Worm (Caenorhabditis elegans) whole organism, young adult: ENCODE data around the gene K02A6.1.

Source experiments
- B0035.1 ChIP-seq: sonication (generic microtip); optimal IDR thresholded peaks from 2 replicates; lab custom pipeline; 2016; ENCODE audit warnings: missing genetic modification characterization, mild to moderate bottlenecking, missing compliant biosample characterization, missing genotype, missing genetic modification reagents
- B0261.1 ChIP-seq: sonication (generic microtip); optimal IDR thresholded peaks from 2 replicates; lab custom pipeline; 2016; ENCODE audit warnings: mild to moderate bottlenecking, missing genetic modification characterization, moderate library complexity, missing compliant biosample characterization
- D2030.7 ChIP-seq: fragments of 200-800 bp; sonication (Bioruptor generic); IDR thresholded peaks from 2 replicates; pipeline ENCODE4 v1.3.6; 2022; ENCODE audit warnings: missing genetic modification reagents, missing genetic modification characterization, missing compliant biosample characterization
- F22D6.2 ChIP-seq: sonication (generic microtip); optimal IDR thresholded peaks from 2 replicates; lab custom pipeline; 2016; ENCODE audit warnings: mild to moderate bottlenecking, missing genetic modification characterization, missing compliant biosample characterization
- F57C9.4 ChIP-seq: sonication (generic microtip); optimal IDR thresholded peaks from 2 replicates; lab custom pipeline; 2017; ENCODE audit warnings: mild to moderate bottlenecking, missing genetic modification characterization, missing compliant biosample characterization
- K11D2.4 ChIP-seq: fragments of 200-800 bp; sonication (Bioruptor generic); IDR thresholded peaks from 2 replicates; pipeline ENCODE4 v1.3.6; 2022; ENCODE audit warnings: missing genetic modification reagents, missing genetic modification characterization, missing compliant biosample characterization
- K12H6.12 ChIP-seq: fragments of 200-800 bp; sonication (Bioruptor generic); optimal IDR thresholded peaks from 2 replicates; lab custom pipeline; 2018; ENCODE audit warnings: mild to moderate bottlenecking, missing genetic modification characterization, missing compliant biosample characterization
- T26A5.8 ChIP-seq: sonication (generic microtip); optimal IDR thresholded peaks from 2 replicates; lab custom pipeline; 2016; ENCODE audit warnings: missing genetic modification characterization, missing compliant biosample characterization
- Y53G8AR.9 ChIP-seq: fragments of 200-800 bp; sonication (Bioruptor generic); conservative IDR thresholded peaks from 2 replicates; pipeline ENCODE4 v1.3.6; 2022; ENCODE audit warnings: missing genetic modification reagents, missing genetic modification characterization, missing compliant biosample characterization
- Y67H2A.10 ChIP-seq: fragments of 200-800 bp; sonication (Bioruptor generic); conservative IDR thresholded peaks from 2 replicates; pipeline ENCODE4 v1.3.6; 2022; ENCODE audit warnings: missing genetic modification reagents, missing genetic modification characterization, missing compliant biosample characterization
- ZK185.1 ChIP-seq: sonication (generic microtip); optimal IDR thresholded peaks from 2 replicates; lab custom pipeline; 2016; ENCODE audit warnings: mild to moderate bottlenecking, missing genetic modification characterization, missing compliant biosample characterization; ENCODE audit not compliant: poor library complexity, severe bottlenecking
- akir-1 ChIP-seq: fragments of 200-800 bp; sonication (Bioruptor generic); optimal IDR thresholded peaks from 2 replicates; lab custom pipeline; 2018; ENCODE audit warnings: mild to moderate bottlenecking, missing genetic modification characterization, moderate library complexity, missing compliant biosample characterization
- ama-1 ChIP-seq, 3 experiments: fragments of 150-350 bp in 1 of 3; sonication (generic microtip) in 2 of 3; optimal IDR thresholded peaks; 2 replicates each; lab custom pipeline; 2014 to 2018; ENCODE audit warnings: missing biosample characterization in 2 of 3, missing genetic modification characterization in 2 of 3, missing genetic modification reagents in 2 of 3
- attf-3 ChIP-seq: fragments of 200-800 bp; sonication (Bioruptor generic); conservative IDR thresholded peaks from 2 replicates; pipeline ENCODE4 v1.3.6; 2022; ENCODE audit warnings: missing genetic modification reagents, missing genetic modification characterization, missing compliant biosample characterization
- attf-6 ChIP-seq: fragments of 200-800 bp; sonication (Bioruptor generic); IDR thresholded peaks from 2 replicates; pipeline ENCODE4 v1.3.6; 2022; ENCODE audit warnings: missing genetic modification reagents, missing genetic modification characterization, missing compliant biosample characterization
- bed-1 ChIP-seq: fragments of 200-800 bp; sonication (Bioruptor generic); IDR thresholded peaks from 2 replicates; pipeline ENCODE4 v1.3.6; 2022; ENCODE audit warnings: missing genetic modification reagents, missing genetic modification characterization, missing compliant biosample characterization
- ceh-27 ChIP-seq: fragments of 200-800 bp; sonication (Bioruptor generic); optimal IDR thresholded peaks from 2 replicates; lab custom pipeline; 2018; ENCODE audit warnings: mild to moderate bottlenecking, missing genetic modification characterization, moderate library complexity, missing compliant biosample characterization
- ceh-79 ChIP-seq: sonication (generic microtip); optimal IDR thresholded peaks from 2 replicates; lab custom pipeline; 2017; ENCODE audit warnings: mild to moderate bottlenecking, missing genetic modification characterization, missing compliant biosample characterization
- ceh-91 ChIP-seq: fragments of 200-800 bp; sonication (Bioruptor generic); IDR thresholded peaks from 2 replicates; pipeline ENCODE4 v1.3.6; 2022; ENCODE audit warnings: missing genetic modification reagents, missing genetic modification characterization, missing compliant biosample characterization
- die-1 ChIP-seq: sonication (generic microtip); optimal IDR thresholded peaks from 2 replicates; lab custom pipeline; 2016; ENCODE audit warnings: missing genotype, mild to moderate bottlenecking, missing genetic modification characterization, missing compliant biosample characterization
- dpff-1 ChIP-seq: sonication (generic microtip); optimal IDR thresholded peaks from 2 replicates; lab custom pipeline; 2017; ENCODE audit warnings: mild to moderate bottlenecking, missing genetic modification characterization, missing compliant biosample characterization
- egl-44 ChIP-seq: fragments of 200-800 bp; sonication (Bioruptor generic); IDR thresholded peaks from 2 replicates; pipeline ENCODE4 v1.3.6; 2022; ENCODE audit warnings: missing genetic modification reagents, missing genetic modification characterization, missing compliant biosample characterization
- ets-4 ChIP-seq: fragments of 200-800 bp; sonication (Bioruptor generic); optimal IDR thresholded peaks from 2 replicates; lab custom pipeline; 2018; ENCODE audit warnings: mild to moderate bottlenecking, missing genetic modification characterization, missing compliant biosample characterization
- fkh-3 ChIP-seq: sonication (generic microtip); optimal IDR thresholded peaks from 2 replicates; lab custom pipeline; 2016; ENCODE audit warnings: mild to moderate bottlenecking, missing genetic modification characterization, missing compliant biosample characterization
- hlh-26 ChIP-seq: fragments of 200-800 bp; sonication (Bioruptor generic); conservative IDR thresholded peaks from 2 replicates; pipeline ENCODE4 v1.3.6; 2022; ENCODE audit warnings: missing genetic modification reagents, missing genetic modification characterization, missing compliant biosample characterization
- lin-26 ChIP-seq: fragments of 200-800 bp; sonication (Bioruptor generic); IDR thresholded peaks from 2 replicates; pipeline ENCODE4 v1.3.6; 2022; ENCODE audit warnings: missing genetic modification reagents, missing genetic modification characterization, missing compliant biosample characterization
- lsy-27 ChIP-seq: sonication (generic microtip); optimal IDR thresholded peaks from 2 replicates; lab custom pipeline; 2017; ENCODE audit warnings: missing genetic modification characterization, mild to moderate bottlenecking, missing compliant biosample characterization, antibody characterized with exemption, missing genotype, borderline replicate concordance; ENCODE audit not compliant: insufficient read depth
- madf-10 ChIP-seq: sonication (generic microtip); optimal IDR thresholded peaks from 2 replicates; lab custom pipeline; 2016; ENCODE audit warnings: mild to moderate bottlenecking, missing genetic modification characterization, missing compliant biosample characterization
- madf-8 ChIP-seq: fragments of 200-800 bp; sonication (Bioruptor generic); conservative IDR thresholded peaks from 2 replicates; pipeline ENCODE4 v1.3.6; 2022; ENCODE audit warnings: missing genetic modification reagents, missing genetic modification characterization, missing compliant biosample characterization
- mel-28 ChIP-seq: sonication (generic microtip); optimal IDR thresholded peaks from 2 replicates; lab custom pipeline; 2016; ENCODE audit warnings: borderline replicate concordance, mild to moderate bottlenecking, missing genetic modification characterization, missing compliant biosample characterization
- mxl-1 ChIP-seq: sonication (generic microtip); optimal IDR thresholded peaks from 2 replicates; lab custom pipeline; 2016; ENCODE audit warnings: missing genetic modification characterization, missing compliant biosample characterization
- nfya-2 ChIP-seq: fragments of 200-800 bp; sonication (Bioruptor generic); IDR thresholded peaks from 2 replicates; pipeline ENCODE4 v1.3.6; 2022; ENCODE audit warnings: missing genetic modification reagents, missing genetic modification characterization, missing compliant biosample characterization
- nhr-120 ChIP-seq: fragments of 200-800 bp; sonication (Bioruptor generic); IDR thresholded peaks from 2 replicates; pipeline ENCODE4 v1.3.6; 2022; ENCODE audit warnings: missing genetic modification characterization, missing compliant biosample characterization
- nhr-27 ChIP-seq: fragments of 200-800 bp; sonication (Bioruptor generic); optimal IDR thresholded peaks from 2 replicates; lab custom pipeline; 2018; ENCODE audit warnings: mild to moderate bottlenecking, missing genetic modification characterization, moderate library complexity, missing compliant biosample characterization
- nhr-90 ChIP-seq: sonication (generic microtip); optimal IDR thresholded peaks from 2 replicates; lab custom pipeline; 2016; ENCODE audit warnings: missing genotype, mild to moderate bottlenecking, missing genetic modification characterization, missing compliant biosample characterization
- rec-8 ChIP-seq, 2 experiments: sonication (generic microtip); optimal IDR thresholded peaks; 2 replicates each; lab custom pipeline; 2016; ENCODE audit warnings: mild to moderate bottlenecking in 2 of 2, missing genetic modification characterization in 2 of 2, missing genetic modification reagents in 2 of 2, missing genotype in 2 of 2, missing biosample characterization in 1 of 2, missing compliant biosample characterization in 1 of 2, moderate library complexity in 1 of 2
- sdz-38 ChIP-seq: sonication (generic microtip); optimal IDR thresholded peaks from 2 replicates; lab custom pipeline; 2016; ENCODE audit warnings: missing genotype, missing genetic modification characterization, missing compliant biosample characterization
- snpc-1.3 ChIP-seq: sonication (generic microtip); optimal IDR thresholded peaks from 2 replicates; lab custom pipeline; 2017; ENCODE audit warnings: missing genetic modification characterization, mild to moderate bottlenecking, missing compliant biosample characterization, antibody characterized with exemption, moderate library complexity, missing genotype, missing genetic modification reagents; ENCODE audit not compliant: insufficient read depth
- snpc-4 ChIP-seq, 5 experiments: fragments of 150-350 bp in 1 of 5; sonication (generic microtip) in 4 of 5; optimal IDR thresholded peaks; 2 replicates each; lab custom pipeline; 2014 to 2018; ENCODE audit warnings: missing genetic modification characterization in 5 of 5, missing biosample characterization in 3 of 5, antibody characterized with exemption in 2 of 5, mild to moderate bottlenecking in 2 of 5, missing compliant biosample characterization in 2 of 5, missing genotype in 2 of 5, moderate library complexity in 2 of 5, missing genetic modification reagents in 1 of 5
- somi-1 ChIP-seq: fragments of 200-800 bp; sonication (Bioruptor generic); optimal IDR thresholded peaks from 2 replicates; lab custom pipeline; 2018; ENCODE audit warnings: mild to moderate bottlenecking, missing genetic modification characterization, missing compliant biosample characterization
- tbx-9 ChIP-seq: sonication (generic microtip); optimal IDR thresholded peaks from 2 replicates; lab custom pipeline; 2016; ENCODE audit warnings: borderline replicate concordance, missing genetic modification characterization, inconsistent platforms, missing compliant biosample characterization
- zfh-2 ChIP-seq: fragments of 200-800 bp; sonication (Bioruptor generic); conservative IDR thresholded peaks from 2 replicates; pipeline ENCODE4 v1.3.6; 2022; ENCODE audit warnings: missing genetic modification reagents, missing genetic modification characterization, missing compliant biosample characterization
- zim-3 ChIP-seq: sonication (generic microtip); optimal IDR thresholded peaks from 2 replicates; lab custom pipeline; 2017; ENCODE audit warnings: mild to moderate bottlenecking, missing genetic modification characterization, moderate library complexity, missing compliant biosample characterization
- ztf-28 ChIP-seq: fragments of 200-800 bp; sonication (Bioruptor generic); IDR thresholded peaks from 2 replicates; pipeline ENCODE4 v1.3.6; 2022; ENCODE audit warnings: missing genetic modification reagents, missing genetic modification characterization, missing compliant biosample characterization
- ztf-3 ChIP-seq: fragments of 200-800 bp; sonication (Bioruptor generic); optimal IDR thresholded peaks from 2 replicates; lab custom pipeline; 2018; ENCODE audit warnings: mild to moderate bottlenecking, missing genetic modification characterization, missing compliant biosample characterization

Gene K02A6.1

ce11 chrX:8231858-8232257 lies 12.3 kb downstream of the K02A6.1 start, which contains the start of gene K02A6.3 (continued):
- no peak for TF ChIP-seq snpc-4 (GFP tag; optimal IDR thresholded peaks at IDR 0.05; lab: Kevin White, UChicago)
- TF ChIP-seq snpc-4 (tag; optimal IDR thresholded peaks at IDR 0.05; lab: Kevin White, UChicago): peak in 2 of 4 experiments; percentile 51
- no peak for TF ChIP-seq mxl-1
- no peak for TF ChIP-seq ztf-28 (GFP tag; lab: Robert Waterston, UW)
- TF ChIP-seq akir-1 (GFP tag; lab: Kevin White, UChicago): no peak
- TF ChIP-seq D2030.7: no peak
- no peak for TF ChIP-seq T26A5.8
- no peak for TF ChIP-seq attf-3 (GFP tag; lab: Robert Waterston, UW)
- TF ChIP-seq sdz-38 (tag; lab: Kevin White, UChicago): no peak
- TF ChIP-seq B0035.1 (tag; lab: Kevin White, UChicago): no peak
- peak; percentile 24 for TF ChIP-seq nhr-90 (tag; lab: Kevin White, UChicago)
- no peak for TF ChIP-seq snpc-1.3
- no peak for TF ChIP-seq ceh-91
- peak; percentile 42; the same call in 1 of the 2 replicates for TF ChIP-seq lin-26 (GFP tag; lab: Robert Waterston, UW)
- TF ChIP-seq hlh-26 (GFP tag; lab: Robert Waterston, UW): no peak
- TF ChIP-seq tbx-9 (tag; lab: Kevin White, UChicago): no peak
- TF ChIP-seq nhr-120 (GFP tag; lab: Robert Waterston, UW): no peak
- TF ChIP-seq nhr-27 (tag; lab: Kevin White, UChicago): no peak
- no peak for TF ChIP-seq F57C9.4 (tag; lab: Kevin White, UChicago)
- no peak for TF ChIP-seq ama-1 (optimal IDR thresholded peaks at IDR 0.05; lab: Kevin White, UChicago)
- TF ChIP-seq ama-1 (GFP tag; optimal IDR thresholded peaks at IDR 0.05; lab: Kevin White, UChicago): no peak
- peak; percentile 63 for TF ChIP-seq K11D2.4 (GFP tag; lab: Robert Waterston, UW)
- peak; percentile 79 for TF ChIP-seq egl-44
- TF ChIP-seq dpff-1 (tag; lab: Kevin White, UChicago): no peak
- TF ChIP-seq rec-8 (tag; optimal IDR thresholded peaks at IDR 0.05; lab: Kevin White, UChicago): no peak
- TF ChIP-seq Y67H2A.10: no peak
- peak; percentile 69 for TF ChIP-seq ZK185.1 (tag; lab: Kevin White, UChicago)
- no peak for TF ChIP-seq ceh-79 (tag; lab: Kevin White, UChicago)
- TF ChIP-seq ztf-3: peak; percentile 25
- TF ChIP-seq lsy-27 (tag; lab: Kevin White, UChicago): no peak
- TF ChIP-seq zfh-2: no peak; the same call in none of the 2 replicates
- no peak for TF ChIP-seq nfya-2 (GFP tag; lab: Robert Waterston, UW)
- TF ChIP-seq madf-10 (tag; lab: Kevin White, UChicago): peak; percentile 63
- no peak for TF ChIP-seq zim-3 (tag; lab: Kevin White, UChicago)
- no peak for TF ChIP-seq bed-1 (GFP tag; lab: Robert Waterston, UW)
- no peak for TF ChIP-seq attf-6 (GFP tag; lab: Robert Waterston, UW)
- no peak for TF ChIP-seq madf-8 (GFP tag; lab: Robert Waterston, UW)
- TF ChIP-seq B0261.1 (tag; lab: Kevin White, UChicago): no peak
- no peak for TF ChIP-seq Y53G8AR.9 (GFP tag; lab: Robert Waterston, UW)
- TF ChIP-seq die-1 (tag; lab: Kevin White, UChicago): peak; percentile 2
- TF ChIP-seq mel-28 (tag; lab: Kevin White, UChicago): no peak
- peak; percentile 78 for TF ChIP-seq F22D6.2 (tag; lab: Kevin White, UChicago)
- no peak for TF ChIP-seq fkh-3 (tag; lab: Kevin White, UChicago)
- TF ChIP-seq ets-4 (GFP tag; lab: Kevin White, UChicago): peak; percentile 51
- TF ChIP-seq ceh-27 (GFP tag; lab: Kevin White, UChicago): peak; percentile 74
- peak; percentile 86 for TF ChIP-seq somi-1 (GFP tag; lab: Kevin White, UChicago)
- peak; percentile 92 for TF ChIP-seq K12H6.12 (tag; lab: Kevin White, UChicago)
- TF ChIP-seq, all 124 proteins: peak for 47
